Worm (Caenorhabditis elegans): ENCODE results near the gene F57C2.4.

F57C2.4 gene

ce11 chrII:14496809-14497208 lies 28.3 kb upstream of the F57C2.4 start (continued):
- TF ChIP-seq sox-2 (GFP tag; IDR thresholded peaks at IDR 0.05) (peak; percentile 79), ttx-3 (tag; optimal IDR thresholded peaks at IDR 0.05) (peak; percentile 80), pax-1 (tag; optimal IDR thresholded peaks at IDR 0.05) (no peak), unc-42 (tag; optimal IDR thresholded peaks at IDR 0.05) (peak; percentile 10), nhr-11 (tag; optimal IDR thresholded peaks at IDR 0.05) (no peak), hlh-30 (tag; optimal IDR thresholded peaks at IDR 0.05; ENCODE audit: insufficient read depth) (peak; percentile 24), ahr-1 (tag; optimal IDR thresholded peaks at IDR 0.05) (peak; percentile 74), dve-1 (tag; optimal IDR thresholded peaks at IDR 0.05) (peak; percentile 88), C38D4.7 (GFP tag; optimal IDR thresholded peaks at IDR 0.05) (peak; percentile 82), nhr-232 (tag; optimal IDR thresholded peaks at IDR 0.05) (peak; percentile 85), hlh-13 (GFP tag; optimal IDR thresholded peaks at IDR 0.05) (peak; percentile 75), pat-9 (tag; optimal IDR thresholded peaks at IDR 0.05) (peak; percentile 90), mec-3 (tag; optimal IDR thresholded peaks at IDR 0.05; ENCODE audit: borderline replicate concordance) (peak; percentile 5), ceh-18 (tag; optimal IDR thresholded peaks at IDR 0.05) (peak; percentile 83), ceh-48 (tag; optimal IDR thresholded peaks at IDR 0.05) (peak; percentile 77), ets-4 (tag; optimal IDR thresholded peaks at IDR 0.05) (peak; percentile 63), ceh-6 (GFP tag; optimal IDR thresholded peaks at IDR 0.05) (peak; percentile 92), ceh-24 (tag; optimal IDR thresholded peaks at IDR 0.05) (peak; percentile 34), sdc-2 (tag; optimal IDR thresholded peaks at IDR 0.05) (peak; percentile 81), hlh-6 (tag; optimal IDR thresholded peaks at IDR 0.05) (peak; percentile 91), ceh-31 (tag; optimal IDR thresholded peaks at IDR 0.05) (peak; percentile 68), tbx-2 (tag; optimal IDR thresholded peaks at IDR 0.05) (peak; percentile 91), syd-9 (tag; optimal IDR thresholded peaks at IDR 0.05) (peak; percentile 59), nfya-1 (tag; optimal IDR thresholded peaks at IDR 0.05) (peak; percentile 77), unc-3 (GFP tag; conservative IDR thresholded peaks at IDR 0.05) (peak; percentile 78), unc-3 (tag; optimal IDR thresholded peaks at IDR 0.05) (peak; percentile 80), elt-4 (tag; optimal IDR thresholded peaks at IDR 0.05) (no peak), ama-1 (optimal IDR thresholded peaks at IDR 0.05) (no peak), madf-2 (tag; optimal IDR thresholded peaks at IDR 0.05) (peak; percentile 86), tbx-7 (tag; optimal IDR thresholded peaks at IDR 0.05) (peak; percentile 53), ceh-45 (GFP tag; IDR thresholded peaks at IDR 0.05) (no peak)

- TF ChIP-seq F13H6.1 (tag; optimal IDR thresholded peaks at IDR 0.05) (no peak), sdc-2 (tag; optimal IDR thresholded peaks at IDR 0.05) (no peak)
Observed at ce11 chrII:14497848-14498247, 27.3 kb upstream of the F57C2.4 start, which contains the start of gene dhs-8. Gene dhs-8 (plus strand): TSS chrII:14498026.

DNA sequence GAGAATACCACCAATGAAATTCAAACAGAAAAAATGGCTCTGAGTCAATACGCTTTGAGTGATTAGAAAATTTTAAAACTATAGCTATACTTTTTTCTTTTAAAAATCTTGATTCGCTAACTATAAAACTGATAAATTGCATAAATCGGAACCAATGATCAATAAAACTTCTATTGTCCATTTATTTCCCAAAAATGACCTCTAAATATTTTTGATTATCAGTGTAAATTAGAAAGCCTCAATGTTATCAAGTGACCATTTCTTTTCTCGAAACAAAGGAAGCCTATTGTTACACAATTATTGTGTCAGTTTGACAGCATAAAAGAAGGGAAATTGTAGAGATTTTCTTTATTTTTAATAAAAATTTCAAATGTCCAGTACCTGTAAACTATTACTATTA lies 25.0 kb upstream of the F57C2.4 start, which contains the start of gene K10H10.4:
Gene K10H10.4, plus strand, starts transcription at position 301 of the 400 bp plus-strand sequence.
- TF ChIP-seq lim-6 (tag; optimal IDR thresholded peaks at IDR 0.05): no peak
- TF ChIP-seq gmeb-2 (tag; optimal IDR thresholded peaks at IDR 0.05): no peak
- TF ChIP-seq nhr-11 (tag; optimal IDR thresholded peaks at IDR 0.05): no peak

- TF ChIP-seq dmd-4 (tag; optimal IDR thresholded peaks at IDR 0.05; ENCODE audit: borderline replicate concordance) (no peak), hlh-30 (tag; optimal IDR thresholded peaks at IDR 0.05; ENCODE audit: insufficient read depth) (no peak), sox-4 (tag; optimal IDR thresholded peaks at IDR 0.05) (no peak), pqm-1 (tag; optimal IDR thresholded peaks at IDR 0.05) (no peak), tbx-2 (tag; optimal IDR thresholded peaks at IDR 0.05) (no peak), ceh-24 (tag; optimal IDR thresholded peaks at IDR 0.05) (no peak), dve-1 (tag; optimal IDR thresholded peaks at IDR 0.05) (no peak), ceh-19 (GFP tag; optimal IDR thresholded peaks at IDR 0.05) (no peak), hlh-13 (GFP tag; optimal IDR thresholded peaks at IDR 0.05) (no peak), ceh-18 (tag; optimal IDR thresholded peaks at IDR 0.05) (no peak), F13H6.1 (tag; optimal IDR thresholded peaks at IDR 0.05) (no peak), tbx-7 (tag; optimal IDR thresholded peaks at IDR 0.05) (no peak), nhr-11 (tag; optimal IDR thresholded peaks at IDR 0.05) (no peak), sox-2 (GFP tag; IDR thresholded peaks at IDR 0.05) (no peak), lim-6 (tag; optimal IDR thresholded peaks at IDR 0.05) (no peak), pax-1 (tag; optimal IDR thresholded peaks at IDR 0.05) (no peak), ama-1 (optimal IDR thresholded peaks at IDR 0.05) (no peak), ets-4 (tag; optimal IDR thresholded peaks at IDR 0.05) (no peak), hlh-15 (tag; optimal IDR thresholded peaks at IDR 0.05) (no peak), ceh-45 (GFP tag; IDR thresholded peaks at IDR 0.05) (no peak)
Observed at ce11 chrII:14501447-14501846, 23.7 kb upstream of the F57C2.4 start, which contains the start of gene K10H10.5. Gene K10H10.5 (plus strand): TSS chrII:14501747.

All from whole organism, late embryonic.